Worm (Caenorhabditis elegans): ENCODE measurements around the gene mrpl-42.

mrpl-42 gene

DNA sequence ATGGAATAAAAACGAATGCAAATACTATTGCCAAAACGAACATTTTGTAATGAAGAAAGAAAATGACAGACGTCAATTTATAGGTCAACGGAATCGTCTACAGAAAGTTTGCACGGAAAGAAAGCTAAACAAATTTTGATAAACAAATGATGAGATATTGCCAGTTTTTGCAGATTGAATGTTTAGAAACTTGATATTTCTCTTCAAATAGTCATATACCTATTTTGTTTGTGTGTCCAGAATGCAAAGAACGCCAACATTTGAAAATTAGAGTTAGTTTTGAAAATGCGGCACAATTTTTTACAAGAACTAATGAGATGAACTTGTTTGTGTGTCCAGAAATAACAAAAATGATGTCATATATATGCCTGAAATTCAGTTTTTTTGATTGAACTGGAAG lies 49.0 kb downstream of the mrpl-42 start, which contains the start of gene Y73F4A.1:
TSS of gene Y73F4A.1 (minus strand) at position 101 of the 400 bp plus-strand sequence.
- TF ChIP-seq egl-43 (GFP tag; IDR thresholded peaks at IDR 0.05), result no peak
- TF ChIP-seq pqm-1 (tag; optimal IDR thresholded peaks at IDR 0.05), result no peak
- TF ChIP-seq madf-9 (GFP tag; conservative IDR thresholded peaks at IDR 0.05), result no peak
- no peak for TF ChIP-seq F26F4.8 (GFP tag; conservative IDR thresholded peaks at IDR 0.05)
- TF ChIP-seq tag-97 (GFP tag; IDR thresholded peaks at IDR 0.05), result no peak
- no peak for TF ChIP-seq unc-39 (tag; optimal IDR thresholded peaks at IDR 0.05)
- no peak for TF ChIP-seq mxl-2 (GFP tag; conservative IDR thresholded peaks at IDR 0.05)
- no peak for TF ChIP-seq arid-1 (GFP tag; conservative IDR thresholded peaks at IDR 0.05)
- TF ChIP-seq daf-19 (GFP tag; conservative IDR thresholded peaks at IDR 0.05), result no peak
- TF ChIP-seq spr-3 (GFP tag; optimal IDR thresholded peaks at IDR 0.05), result no peak
- no peak for TF ChIP-seq madf-5 (GFP tag; IDR thresholded peaks at IDR 0.05)
- no peak for TF ChIP-seq ceh-82 (tag; optimal IDR thresholded peaks at IDR 0.05)
- no peak for TF ChIP-seq fos-1 (tag; optimal IDR thresholded peaks at IDR 0.05)
- no peak for TF ChIP-seq ceh-44 (GFP tag; IDR thresholded peaks at IDR 0.05)
- TF ChIP-seq mdl-1 (tag; optimal IDR thresholded peaks at IDR 0.05), result no peak
- no peak for TF ChIP-seq lim-7 (GFP tag; IDR thresholded peaks at IDR 0.05)

All from whole organism, L4 larva.